Worm (Caenorhabditis elegans) whole organism, L3 larva: Measurements from ENCODE around the gene shw-1.

ENCODE experiments used
- ZK546.5 ChIP-seq: sonication (generic microtip); optimal IDR thresholded peaks from 2 replicates; lab custom pipeline; 2017; ENCODE audit warnings: missing biosample characterization, missing genetic modification characterization
- ceh-28 ChIP-seq: fragments of 150-350 bp; optimal IDR thresholded peaks from 2 replicates; lab custom pipeline; 2014; ENCODE audit warnings: missing biosample characterization, missing genetic modification reagents, missing genetic modification characterization
- ceh-82 ChIP-seq: fragments of 150-350 bp; optimal IDR thresholded peaks from 2 replicates; lab custom pipeline; 2014; ENCODE audit warnings: missing biosample characterization, missing genetic modification characterization
- elt-1 ChIP-seq: fragments of 150-350 bp; optimal IDR thresholded peaks from 2 replicates; lab custom pipeline; 2014; ENCODE audit warnings: missing biosample characterization, missing genetic modification characterization
- fkh-10 ChIP-seq: sonication (generic microtip); optimal IDR thresholded peaks from 2 replicates; lab custom pipeline; 2017; ENCODE audit warnings: missing biosample characterization, missing genetic modification reagents, missing genetic modification characterization
- jun-1 ChIP-seq: fragments of 150-350 bp; optimal IDR thresholded peaks from 2 replicates; lab custom pipeline; 2014; ENCODE audit warnings: missing biosample characterization, missing genetic modification reagents, missing genetic modification characterization
- lin-15B ChIP-seq: fragments of 150-350 bp; optimal IDR thresholded peaks from 2 replicates; lab custom pipeline; 2014; ENCODE audit warnings: missing biosample characterization, missing genetic modification characterization
- nfya-1 ChIP-seq: sonication (generic microtip); optimal IDR thresholded peaks from 2 replicates; lab custom pipeline; 2017; ENCODE audit warnings: missing genetic modification characterization, mild to moderate bottlenecking, missing compliant biosample characterization, antibody characterized with exemption, moderate library complexity; ENCODE audit not compliant: insufficient read depth
- snpc-4 ChIP-seq: fragments of 150-350 bp; optimal IDR thresholded peaks from 2 replicates; lab custom pipeline; 2014; ENCODE audit warnings: missing biosample characterization, missing genetic modification characterization
- unc-39 ChIP-seq: sonication (generic microtip); optimal IDR thresholded peaks from 4 replicates; lab custom pipeline; 2017; ENCODE audit warnings: missing biosample characterization, missing genetic modification characterization
- ztf-11 ChIP-seq: fragments of 150-350 bp; optimal IDR thresholded peaks from 2 replicates; lab custom pipeline; 2014; ENCODE audit warnings: missing biosample characterization, missing genetic modification characterization
- ztf-4 ChIP-seq: fragments of 150-350 bp; optimal IDR thresholded peaks from 2 replicates; lab custom pipeline; 2014; ENCODE audit warnings: missing biosample characterization, missing genetic modification characterization

DNA sequence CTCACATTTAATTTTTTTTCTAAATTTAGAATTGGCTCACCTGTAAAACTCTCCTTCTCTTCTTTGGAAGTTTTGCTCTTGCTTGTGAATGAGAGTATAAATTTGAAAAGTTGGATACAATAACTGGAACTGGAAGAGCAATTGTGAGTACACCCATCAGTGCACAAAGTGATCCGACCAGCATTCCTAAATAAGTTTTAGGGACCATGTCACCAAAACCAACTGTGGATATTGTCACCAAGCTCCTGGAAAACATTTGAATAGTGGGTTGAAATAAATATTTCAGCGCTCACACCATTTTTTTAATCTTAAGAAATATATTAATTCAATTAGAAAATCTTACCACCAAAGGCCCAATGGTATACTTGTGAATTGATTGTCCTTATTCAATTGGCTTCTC is 13.0 kb downstream of the shw-1 start:
- no peak for TF ChIP-seq lin-15B (tag; lab: Kevin White, UChicago)
- no peak for TF ChIP-seq elt-1 (tag; lab: Kevin White, UChicago)
- TF ChIP-seq snpc-4 (tag; lab: Kevin White, UChicago), result no peak
- TF ChIP-seq ceh-82 (tag; lab: Kevin White, UChicago), result no peak
- no peak for TF ChIP-seq ztf-11 (tag; lab: Kevin White, UChicago)
- no peak for TF ChIP-seq ceh-28
- no peak for TF ChIP-seq fkh-10
- TF ChIP-seq jun-1 (tag; lab: Kevin White, UChicago), result no peak
- TF ChIP-seq ZK546.5 (tag; lab: Kevin White, UChicago), result no peak
- TF ChIP-seq ztf-4 (tag; lab: Kevin White, UChicago), result no peak
- no peak for TF ChIP-seq unc-39 (tag; lab: Kevin White, UChicago)
- no peak for TF ChIP-seq nfya-1
